Worm (Caenorhabditis elegans): ENCODE data around the gene T07F10.3.

Gene T07F10.3

DNA sequence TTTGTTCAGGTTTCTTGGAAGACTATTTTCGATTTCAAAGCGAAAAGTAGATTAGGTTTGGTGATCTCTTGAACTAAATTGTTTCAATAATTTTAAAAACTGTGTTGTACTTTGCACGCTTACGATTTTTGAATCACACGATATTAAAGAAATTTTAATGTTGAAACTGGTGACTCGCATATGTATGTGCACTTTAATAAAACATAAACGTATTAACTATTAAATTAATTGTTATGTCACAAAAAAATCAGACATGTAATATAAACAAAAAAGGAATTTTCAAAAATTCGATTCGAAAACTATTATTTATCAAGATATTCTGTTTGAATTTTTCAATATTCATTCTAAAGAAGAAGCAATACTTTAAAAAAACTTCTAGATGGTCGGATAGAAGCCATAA lies 42.6 kb downstream of the T07F10.3 start, which contains the start of gene ugt-15:
Gene ugt-15 (plus strand): TSS at position 301 of the 400 bp plus-strand sequence.
- TF ChIP-seq cog-1 (tag; optimal IDR thresholded peaks at IDR 0.05), result no peak
- no peak for TF ChIP-seq ref-1 (GFP tag; conservative IDR thresholded peaks at IDR 0.05)
- no peak for TF ChIP-seq med-1 (GFP tag; optimal IDR thresholded peaks at IDR 0.05; ENCODE audit: insufficient read depth)
- no peak for TF ChIP-seq flt-1 (GFP tag; IDR thresholded peaks at IDR 0.05)

ce11 chrV:12824777-12825176 lies 45.1 kb downstream of the T07F10.3 start, which contains the start of gene ugt-16:
Gene ugt-16 (plus strand): TSS chrV:12825024.
- no peak for TF ChIP-seq flt-1 (GFP tag; IDR thresholded peaks at IDR 0.05)

DNA sequence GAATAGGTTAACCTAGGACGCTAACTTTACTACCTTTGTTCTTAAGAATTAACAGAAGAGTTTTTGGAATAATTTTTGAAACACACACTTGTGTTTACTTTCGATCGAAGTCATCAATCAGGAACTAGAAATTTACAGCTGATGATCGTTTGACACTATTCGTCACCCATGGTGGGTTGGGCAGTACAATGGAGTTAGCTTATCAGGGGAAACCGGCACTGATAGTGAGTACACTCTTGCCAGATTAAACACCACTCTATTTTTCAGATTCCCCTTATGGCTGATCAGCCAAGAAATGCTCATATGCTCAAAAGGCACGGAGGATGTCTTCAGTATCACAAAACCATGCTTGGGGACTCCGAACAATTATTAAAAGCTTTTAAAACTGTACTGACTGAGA lies 47.8 kb downstream of the T07F10.3 start:
- TF ChIP-seq klf-2 (GFP tag; conservative IDR thresholded peaks at IDR 0.05) (no peak), ref-1 (GFP tag; conservative IDR thresholded peaks at IDR 0.05) (no peak), T22C8.4 (GFP tag; IDR thresholded peaks at IDR 0.05) (no peak), ztf-29 (GFP tag; IDR thresholded peaks at IDR 0.05) (no peak), med-1 (GFP tag; optimal IDR thresholded peaks at IDR 0.05; ENCODE audit: insufficient read depth) (no peak), flt-1 (GFP tag; IDR thresholded peaks at IDR 0.05) (no peak), ztf-23 (GFP tag; IDR thresholded peaks at IDR 0.05) (no peak), cog-1 (tag; optimal IDR thresholded peaks at IDR 0.05) (no peak)

- TF ChIP-seq ref-1 (GFP tag; conservative IDR thresholded peaks at IDR 0.05) (no peak), klf-2 (GFP tag; conservative IDR thresholded peaks at IDR 0.05) (no peak), flt-1 (GFP tag; IDR thresholded peaks at IDR 0.05) (no peak), med-1 (GFP tag; optimal IDR thresholded peaks at IDR 0.05; ENCODE audit: insufficient read depth) (no peak), tab-1 (GFP tag; IDR thresholded peaks at IDR 0.05) (no peak), ztf-23 (GFP tag; IDR thresholded peaks at IDR 0.05) (no peak), cog-1 (tag; optimal IDR thresholded peaks at IDR 0.05) (no peak), T22C8.4 (GFP tag; IDR thresholded peaks at IDR 0.05) (no peak), ztf-29 (GFP tag; IDR thresholded peaks at IDR 0.05) (no peak)
Observed at ce11 chrV:12819792-12820453, 49.9 kb downstream of the T07F10.3 start, which contains the start of the genes ZC443.4 and ugt-18. Gene ZC443.4 (minus strand): TSS chrV:12819886. Gene ugt-18 (plus strand): TSS chrV:12820260.

ce11 chrV:12819155-12819554 lies 50.7 kb downstream of the T07F10.3 start:
- no peak for TF ChIP-seq ztf-23 (GFP tag; IDR thresholded peaks at IDR 0.05)
- no peak for TF ChIP-seq med-1 (GFP tag; optimal IDR thresholded peaks at IDR 0.05; ENCODE audit: insufficient read depth)
- TF ChIP-seq flt-1 (GFP tag; IDR thresholded peaks at IDR 0.05), result no peak
- TF ChIP-seq T22C8.4 (GFP tag; IDR thresholded peaks at IDR 0.05), result no peak
- TF ChIP-seq tab-1 (GFP tag; IDR thresholded peaks at IDR 0.05), result no peak
- no peak for TF ChIP-seq ztf-29 (GFP tag; IDR thresholded peaks at IDR 0.05)
- TF ChIP-seq cog-1 (tag; optimal IDR thresholded peaks at IDR 0.05), result no peak
- TF ChIP-seq ref-1 (GFP tag; conservative IDR thresholded peaks at IDR 0.05), result no peak
- no peak for TF ChIP-seq klf-2 (GFP tag; conservative IDR thresholded peaks at IDR 0.05)

ce11 chrV:12818486-12818885 lies 51.4 kb downstream of the T07F10.3 start:
- TF ChIP-seq tab-1 (GFP tag; IDR thresholded peaks at IDR 0.05) (no peak), ztf-29 (GFP tag; IDR thresholded peaks at IDR 0.05) (no peak), med-1 (GFP tag; optimal IDR thresholded peaks at IDR 0.05; ENCODE audit: insufficient read depth) (no peak), ztf-23 (GFP tag; IDR thresholded peaks at IDR 0.05) (no peak), klf-2 (GFP tag; conservative IDR thresholded peaks at IDR 0.05) (no peak), flt-1 (GFP tag; IDR thresholded peaks at IDR 0.05) (no peak), T22C8.4 (GFP tag; IDR thresholded peaks at IDR 0.05) (no peak), cog-1 (tag; optimal IDR thresholded peaks at IDR 0.05) (no peak), ref-1 (GFP tag; conservative IDR thresholded peaks at IDR 0.05) (no peak)
